Worm (Caenorhabditis elegans) whole organism, L4 larva: ENCODE results near the gene D1025.10.
A peak's percentile ranks its signal among the peaks of the same experiment; 100 is the strongest.

Experiments
- F37D6.2 ChIP-seq: sonication (generic microtip); optimal IDR thresholded peaks from 2 replicates; lab custom pipeline; 2016; ENCODE audit warnings: mild to moderate bottlenecking, missing genetic modification characterization, missing compliant biosample characterization
- ama-1 ChIP-seq: fragments of 150-350 bp; optimal IDR thresholded peaks from 2 replicates; lab custom pipeline; 2014; ENCODE audit warnings: inconsistent platforms, mixed read lengths
- dpl-1 ChIP-seq: fragments of 150-350 bp; optimal IDR thresholded peaks from 2 replicates; lab custom pipeline; 2014; ENCODE audit warnings: missing biosample characterization, missing genetic modification reagents, missing genetic modification characterization
- lin-15B ChIP-seq: fragments of 150-350 bp; sonication (generic microtip); optimal IDR thresholded peaks from 3 replicates; lab custom pipeline; 2014; ENCODE audit warnings: missing biosample characterization, missing genetic modification characterization
- mes-2 ChIP-seq: sonication (generic microtip); optimal IDR thresholded peaks from 2 replicates; lab custom pipeline; 2016; ENCODE audit warnings: missing genotype, mild to moderate bottlenecking, missing genetic modification characterization, missing compliant biosample characterization; ENCODE audit not compliant: poor library complexity, severe bottlenecking
- nhr-11 ChIP-seq: fragments of 150-350 bp; optimal IDR thresholded peaks from 2 replicates; lab custom pipeline; 2014; ENCODE audit warnings: missing biosample characterization, missing genetic modification characterization
- nhr-237 ChIP-seq: sonication (generic microtip); optimal IDR thresholded peaks from 2 replicates; lab custom pipeline; 2017; ENCODE audit warnings: missing biosample characterization, missing genetic modification characterization
- nhr-28 ChIP-seq: fragments of 150-350 bp; optimal IDR thresholded peaks from 2 replicates; lab custom pipeline; 2014; ENCODE audit warnings: missing biosample characterization, missing genetic modification characterization
- pha-4 ChIP-seq, 2 experiments: fragments of 150-350 bp in 1 of 2; fragments of 200-800 bp in 1 of 2; sonication (Bioruptor generic) in 1 of 2; IDR thresholded peaks in 1 of 2; optimal IDR thresholded peaks in 1 of 2; 2 replicates each; pipeline versions ENCODE4 v1.3.6 to Lab custom; 2014 to 2022; ENCODE audit warnings: missing genetic modification characterization in 2 of 2, missing genetic modification reagents in 2 of 2, missing biosample characterization in 1 of 2, missing compliant biosample characterization in 1 of 2
- set-16 ChIP-seq: fragments of 200-800 bp; sonication (Bioruptor generic); IDR thresholded peaks from 2 replicates; pipeline ENCODE4 v1.3.6; 2022; ENCODE audit warnings: missing genetic modification reagents, missing genetic modification characterization, missing compliant biosample characterization
- snpc-4 ChIP-seq: fragments of 150-350 bp; optimal IDR thresholded peaks from 2 replicates; lab custom pipeline; 2014; ENCODE audit warnings: missing biosample characterization, missing genetic modification characterization
- zag-1 ChIP-seq: fragments of 150-350 bp; optimal IDR thresholded peaks from 2 replicates; lab custom pipeline; 2014; ENCODE audit warnings: missing biosample characterization, missing genetic modification characterization
- zfp-2 ChIP-seq: sonication (generic microtip); optimal IDR thresholded peaks from 2 replicates; lab custom pipeline; 2016; ENCODE audit warnings: mild to moderate bottlenecking, missing genetic modification characterization, missing compliant biosample characterization

DNA sequence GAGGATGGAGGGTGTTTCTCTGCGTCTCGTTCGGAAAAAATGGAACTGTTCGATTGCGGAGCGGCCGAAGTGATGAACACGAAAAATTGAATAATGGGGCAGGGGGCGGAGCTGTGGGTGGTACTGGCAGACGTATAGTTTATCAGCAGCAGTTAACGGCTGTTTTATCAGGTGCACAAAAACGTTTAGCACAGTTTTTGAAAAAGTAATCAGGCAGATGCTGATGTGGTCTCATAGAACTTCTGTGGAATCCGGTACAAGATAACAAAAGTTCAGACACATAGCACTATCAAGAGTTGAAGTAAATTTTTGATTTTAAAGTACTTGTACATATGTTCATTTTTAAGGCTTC lies 12.1 kb upstream of the D1025.10 start:
- no peak for TF ChIP-seq ama-1 (lab: Kevin White, UChicago)
- TF ChIP-seq zfp-2, result no peak
- peak; percentile 83 for TF ChIP-seq nhr-28 (tag; lab: Kevin White, UChicago)
- TF ChIP-seq nhr-237 (tag; lab: Kevin White, UChicago), result no peak
- no peak for TF ChIP-seq zag-1 (tag; lab: Kevin White, UChicago)
- no peak for TF ChIP-seq dpl-1 (GFP tag; lab: Kevin White, UChicago)
- TF ChIP-seq lin-15B (tag; lab: Kevin White, UChicago), result no peak
- TF ChIP-seq set-16 (GFP tag; lab: Robert Waterston, UW), result no peak
- TF ChIP-seq nhr-11 (tag; lab: Kevin White, UChicago), result no peak
- no peak for TF ChIP-seq snpc-4
- TF ChIP-seq F37D6.2 (tag; lab: Kevin White, UChicago), result no peak
- no peak for TF ChIP-seq mes-2
- no peak for TF ChIP-seq pha-4 (GFP tag; IDR thresholded peaks at IDR 0.05; lab: Robert Waterston, UW)
- TF ChIP-seq pha-4 (tag; optimal IDR thresholded peaks at IDR 0.05; lab: Kevin White, UChicago), result no peak
